Fruit fly (Drosophila melanogaster): ENCODE measurements around the gene KaiR1D.

Gene KaiR1D

DNA sequence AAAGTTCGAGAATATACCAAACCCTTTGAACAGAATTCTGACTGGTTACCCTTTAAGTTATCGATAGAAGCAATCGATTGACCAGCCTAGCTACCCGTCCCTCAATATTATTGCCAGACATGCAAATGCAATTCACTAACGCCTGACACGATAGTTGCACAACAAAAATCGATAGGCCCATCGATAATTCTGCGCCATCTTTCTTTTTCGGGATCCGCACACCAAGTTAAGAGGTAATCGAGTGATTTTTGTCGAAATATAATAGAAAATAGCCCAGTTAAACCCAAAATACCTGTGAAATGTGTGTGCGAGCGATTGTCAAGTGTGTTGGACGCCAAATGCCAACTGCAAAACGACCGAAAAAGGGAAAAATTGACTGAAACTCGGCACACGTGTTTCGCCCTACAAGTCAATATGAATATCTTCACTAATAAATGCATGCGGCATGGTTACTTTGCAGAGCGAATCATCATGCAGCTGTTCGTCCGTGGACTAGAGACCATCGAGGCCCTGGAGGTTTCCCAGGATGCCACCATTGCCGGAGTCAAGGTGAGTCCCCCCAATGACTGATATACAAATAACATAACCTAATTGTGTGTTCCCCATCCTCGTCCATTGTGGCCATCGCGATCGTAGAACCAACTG, 15.5 kb downstream of the KaiR1D start, which contains the start of gene RpS30 (continued):
- TF ChIP-seq ranshi (GFP tag; IDR thresholded peaks at IDR 0.05) (peak; percentile 52; the same call in 1 of the 2 replicates), Pdp1 (GFP tag; optimal IDR thresholded peaks at IDR 0.05) (peak in 1 of 2 experiments; percentile 92), CG15011 (GFP tag; optimal IDR thresholded peaks at IDR 0.05) (no peak), CG9817 (tag; optimal IDR thresholded peaks at IDR 0.05) (peak; percentile 42), CG17359 (tag; optimal IDR thresholded peaks at IDR 0.05) (peak; percentile 28), trem (tag; optimal IDR thresholded peaks at IDR 0.05) (peak; percentile 87), insv (GFP tag; optimal IDR thresholded peaks at IDR 0.05) (peak in 1 of 2 experiments; percentile 10), crc (GFP tag; optimal IDR thresholded peaks at IDR 0.05) (peak; percentile 2), nom (GFP tag; optimal IDR thresholded peaks at IDR 0.05) (no peak), CG2202 (tag; optimal IDR thresholded peaks at IDR 0.05) (peak; percentile 8), CG6683 (GFP tag; optimal IDR thresholded peaks at IDR 0.05) (no peak), ewg (GFP tag; optimal IDR thresholded peaks at IDR 0.05) (peak; percentile 51), nau (GFP tag; optimal IDR thresholded peaks at IDR 0.05) (peak; percentile 2), Antp (GFP tag; optimal IDR thresholded peaks at IDR 0.05) (no peak), lov (optimal IDR thresholded peaks at IDR 0.05) (no peak), lov (GFP tag; IDR thresholded peaks at IDR 0.05) (no peak), Myb (GFP tag; optimal IDR thresholded peaks at IDR 0.05) (peak; percentile 98), CG6654 (GFP tag; optimal IDR thresholded peaks at IDR 0.05) (no peak), bcd (GFP tag; optimal IDR thresholded peaks at IDR 0.05) (peak; percentile 42), CG14965 (GFP tag; optimal IDR thresholded peaks at IDR 0.05; ENCODE audit: borderline replicate concordance) (no peak), nerfin-1 (tag; optimal IDR thresholded peaks at IDR 0.05) (peak; percentile 34), CG10543 (GFP tag; optimal IDR thresholded peaks at IDR 0.05) (no peak), CG11247 (GFP tag; IDR thresholded peaks at IDR 0.05) (no peak), CG2712 (tag; optimal IDR thresholded peaks at IDR 0.05) (peak; percentile 71), CG9215 (GFP tag; IDR thresholded peaks at IDR 0.05) (no peak), chinmo (GFP tag; IDR thresholded peaks at IDR 0.05; ENCODE audit: partially characterized antibody) (peak; percentile 94), ato (GFP tag; IDR thresholded peaks at IDR 0.05; ENCODE audit: partially characterized antibody) (peak; percentile 92), sob (GFP tag; IDR thresholded peaks at IDR 0.05) (peak; percentile 69), grn (GFP tag; optimal IDR thresholded peaks at IDR 0.05) (no peak), YL-1 (GFP tag; optimal IDR thresholded peaks at IDR 0.05) (peak; percentile 97), CG13775 (GFP tag; optimal IDR thresholded peaks at IDR 0.05) (peak; percentile 62), CG3847 (GFP tag; IDR thresholded peaks at IDR 0.05) (peak; percentile 71), CG12071 (GFP tag; optimal IDR thresholded peaks at IDR 0.05) (no peak), Jarid2 (GFP tag; optimal IDR thresholded peaks at IDR 0.05) (peak; percentile 35), Adf1 (GFP tag; IDR thresholded peaks at IDR 0.05) (no peak), CG6254 (GFP tag; optimal IDR thresholded peaks at IDR 0.05) (no peak), CoRest (tag; optimal IDR thresholded peaks at IDR 0.05) (peak; percentile 68), CG10959 (GFP tag; IDR thresholded peaks at IDR 0.05) (no peak), lilli (GFP tag; optimal IDR thresholded peaks at IDR 0.05) (peak; percentile 56), caup (GFP tag; optimal IDR thresholded peaks at IDR 0.05; ENCODE audit: severe bottlenecking) (peak; percentile 42), CG10979 (tag; optimal IDR thresholded peaks at IDR 0.05) (peak; percentile 11), mirr (GFP tag; optimal IDR thresholded peaks at IDR 0.05) (peak; percentile 38), hth (optimal IDR thresholded peaks at IDR 0.05) (no peak), CG10462 (GFP tag; optimal IDR thresholded peaks at IDR 0.05) (no peak), ttk (GFP tag; IDR thresholded peaks at IDR 0.05) (no peak), CG15696 (tag; optimal IDR thresholded peaks at IDR 0.05) (peak; percentile 44), CG1647 (GFP tag; optimal IDR thresholded peaks at IDR 0.05) (no peak), gsb (GFP tag; IDR thresholded peaks at IDR 0.05) (no peak), sim (GFP tag; IDR thresholded peaks at IDR 0.05) (no peak)

All from whole organism, embryonic.